Fruit fly (Drosophila melanogaster) whole organism, embryonic: ENCODE results near the gene CG18596.
A peak's percentile ranks its signal among the peaks of the same experiment; 100 is the strongest.

Experiments
- CG8924 ChIP-seq: fragments of 200-800 bp; optimal IDR thresholded peaks from 3 replicates; lab custom pipeline; 2019; ENCODE audit warnings: missing biosample characterization, mild to moderate bottlenecking, missing genetic modification characterization, moderate library complexity
- gsb ChIP-seq: fragments of 200-800 bp; sonication (Bioruptor generic); IDR thresholded peaks from 2 replicates; pipeline ENCODE4 v1.3.6; 2022; ENCODE audit warnings: missing biosample characterization, missing genetic modification characterization

CG18596 gene

DNA sequence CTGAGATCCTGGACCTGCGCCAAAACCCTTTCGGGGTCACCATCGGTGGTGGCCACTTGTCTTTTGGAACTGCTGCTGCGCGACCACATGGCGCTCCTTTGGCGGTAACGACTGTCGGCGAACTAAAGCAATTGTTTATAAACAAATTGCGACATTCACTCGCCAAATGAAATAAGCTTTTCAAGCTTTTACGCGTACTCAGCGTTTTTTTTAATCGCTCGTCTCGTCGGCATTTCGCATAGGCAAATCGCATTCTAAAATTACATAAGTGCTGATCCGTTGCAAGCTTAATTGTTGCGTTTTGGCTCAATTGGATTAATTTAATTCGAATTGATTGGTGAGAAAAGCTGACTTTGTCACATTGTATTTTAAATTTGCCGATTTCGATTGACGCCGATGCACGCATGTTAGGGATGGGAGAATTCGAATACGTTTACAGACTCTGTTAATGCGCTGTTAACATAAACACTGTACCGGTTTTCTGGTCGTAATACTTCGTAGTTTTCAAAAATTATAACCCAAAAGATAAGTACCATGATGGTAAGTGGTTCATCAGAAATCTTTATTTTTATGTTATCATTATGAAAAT lies 49.0 kb downstream of the CG18596 start, which contains the start of gene pinta (continued):
- TF ChIP-seq CG8924 (peak; percentile 39), gsb (no peak)
